Worm (Caenorhabditis elegans) whole organism, L4 larva: Measurements from ENCODE around the gene cka-1.
A peak's percentile ranks its signal among the peaks of the same experiment; 100 is the strongest.

Source experiments
- F26F4.8 ChIP-seq: fragments of 200-800 bp; sonication (Bioruptor generic); conservative IDR thresholded peaks from 2 replicates; pipeline ENCODE4 v1.3.6; 2022; ENCODE audit warnings: missing genetic modification characterization, missing compliant biosample characterization
- F37D6.2 ChIP-seq: sonication (generic microtip); optimal IDR thresholded peaks from 2 replicates; lab custom pipeline; 2016; ENCODE audit warnings: mild to moderate bottlenecking, missing genetic modification characterization, missing compliant biosample characterization
- Y75B8A.6 ChIP-seq: fragments of 200-800 bp; sonication (Bioruptor generic); IDR thresholded peaks from 2 replicates; pipeline ENCODE4 v1.3.6; 2022; ENCODE audit warnings: missing genetic modification reagents, missing genetic modification characterization, missing compliant biosample characterization
- ZK337.2 ChIP-seq: fragments of 200-800 bp; sonication (Bioruptor generic); IDR thresholded peaks from 2 replicates; pipeline ENCODE4 v1.3.6; 2022; ENCODE audit warnings: missing genetic modification reagents, missing genetic modification characterization, missing compliant biosample characterization
- ZK546.5 ChIP-seq, 2 experiments: sonication (generic microtip); optimal IDR thresholded peaks; 2 replicates each; lab custom pipeline; 2017; ENCODE audit warnings: missing biosample characterization in 2 of 2, missing genetic modification characterization in 2 of 2
- aha-1 ChIP-seq: fragments of 150-350 bp; peaks from one replicate; lab custom pipeline; 2014; ENCODE audit warnings: missing biosample characterization, missing genetic modification characterization
- aly-2 ChIP-seq: sonication (generic microtip); optimal IDR thresholded peaks from 2 replicates; lab custom pipeline; 2018; ENCODE audit warnings: missing biosample characterization, missing genetic modification characterization
- attf-4 ChIP-seq: sonication (generic microtip); optimal IDR thresholded peaks from 3 replicates; lab custom pipeline; 2017; ENCODE audit warnings: missing biosample characterization, missing genetic modification characterization
- ceh-28 ChIP-seq: fragments of 150-350 bp; optimal IDR thresholded peaks from 2 replicates; lab custom pipeline; 2014; ENCODE audit warnings: missing biosample characterization, missing genetic modification reagents, missing genetic modification characterization
- daf-12 ChIP-seq: fragments of 150-350 bp; optimal IDR thresholded peaks from 2 replicates; lab custom pipeline; 2014; ENCODE audit warnings: missing biosample characterization, missing genetic modification reagents, missing genetic modification characterization
- daf-16 ChIP-seq, 3 experiments: sonication (generic microtip); optimal IDR thresholded peaks; 2 replicates each; lab custom pipeline; 2016 to 2017; ENCODE audit warnings: missing genetic modification characterization in 3 of 3, missing genetic modification reagents in 3 of 3, mild to moderate bottlenecking in 2 of 3, missing compliant biosample characterization in 2 of 3, missing biosample characterization in 1 of 3, moderate library complexity in 1 of 3
- daf-19 ChIP-seq: fragments of 200-800 bp; sonication (Bioruptor generic); conservative IDR thresholded peaks from 2 replicates; pipeline ENCODE4 v1.3.6; 2022; ENCODE audit warnings: missing genetic modification characterization, missing compliant biosample characterization
- dmd-9 ChIP-seq: fragments of 200-800 bp; sonication (Bioruptor generic); IDR thresholded peaks from 2 replicates; pipeline ENCODE4 v1.3.6; 2022; ENCODE audit warnings: missing genetic modification reagents, missing genetic modification characterization, missing compliant biosample characterization
- duxl-1 ChIP-seq: sonication (generic microtip); optimal IDR thresholded peaks from 2 replicates; lab custom pipeline; 2016; ENCODE audit warnings: mild to moderate bottlenecking, missing genetic modification characterization, moderate library complexity, missing compliant biosample characterization; ENCODE audit not compliant: poor library complexity
- dve-1 ChIP-seq: sonication (generic microtip); optimal IDR thresholded peaks from 2 replicates; lab custom pipeline; 2017; ENCODE audit warnings: antibody characterized with exemption, mild to moderate bottlenecking, missing genetic modification characterization, missing compliant biosample characterization; ENCODE audit not compliant: insufficient read depth
- egl-27 ChIP-seq: sonication (generic microtip); optimal IDR thresholded peaks from 3 replicates; lab custom pipeline; 2017; ENCODE audit warnings: missing biosample characterization, missing genetic modification reagents, missing genetic modification characterization
- fkh-10 ChIP-seq: fragments of 150-350 bp; optimal IDR thresholded peaks from 2 replicates; lab custom pipeline; 2014; ENCODE audit warnings: missing biosample characterization, missing genetic modification reagents, missing genetic modification characterization
- hif-1 ChIP-seq, 2 experiments: sonication (generic microtip); optimal IDR thresholded peaks; 2 replicates each; lab custom pipeline; 2016 to 2017; ENCODE audit warnings: missing compliant biosample characterization in 2 of 2, missing genetic modification characterization in 2 of 2, missing genetic modification reagents in 2 of 2, missing genotype in 2 of 2, mild to moderate bottlenecking in 1 of 2
- hlh-30 ChIP-seq: sonication (generic microtip); optimal IDR thresholded peaks from 2 replicates; lab custom pipeline; 2017; ENCODE audit warnings: antibody characterized with exemption, mild to moderate bottlenecking, missing genetic modification characterization, missing compliant biosample characterization; ENCODE audit not compliant: insufficient read depth
- jun-1 ChIP-seq: fragments of 150-350 bp; optimal IDR thresholded peaks from 2 replicates; lab custom pipeline; 2014; ENCODE audit warnings: missing biosample characterization, missing genetic modification reagents, missing genetic modification characterization
- lin-29 ChIP-seq: fragments of 200-800 bp; sonication (Bioruptor generic); IDR thresholded peaks from 2 replicates; pipeline ENCODE4 v1.3.6; 2022; ENCODE audit warnings: missing genetic modification reagents, missing genetic modification characterization, missing compliant biosample characterization
- lsy-2 ChIP-seq, 2 experiments: fragments of 150-350 bp in 1 of 2; sonication (generic microtip) in 1 of 2; optimal IDR thresholded peaks; 2 replicates each; lab custom pipeline; 2014 to 2017; ENCODE audit warnings: missing biosample characterization in 2 of 2, missing genetic modification characterization in 2 of 2
- madf-5 ChIP-seq, 2 experiments: fragments of 200-800 bp; sonication (Bioruptor generic); IDR thresholded peaks; 2 replicates each; pipeline ENCODE4 v1.3.6; 2022; ENCODE audit warnings: missing compliant biosample characterization in 2 of 2, missing genetic modification characterization in 2 of 2
- madf-9 ChIP-seq: fragments of 200-800 bp; sonication (Bioruptor generic); conservative IDR thresholded peaks from 2 replicates; pipeline ENCODE4 v1.3.6; 2022; ENCODE audit warnings: missing genetic modification reagents, missing genetic modification characterization, missing compliant biosample characterization
- mdl-1 ChIP-seq, 2 experiments: fragments of 150-350 bp in 1 of 2; sonication (generic microtip) in 1 of 2; optimal IDR thresholded peaks; 2 replicates each; lab custom pipeline; 2014 to 2017; ENCODE audit warnings: missing biosample characterization in 2 of 2, missing genetic modification characterization in 2 of 2
- mep-1 ChIP-seq: fragments of 150-350 bp; sonication (generic microtip); optimal IDR thresholded peaks from 3 replicates; lab custom pipeline; 2014; ENCODE audit warnings: missing biosample characterization, missing genetic modification characterization
- mes-2 ChIP-seq: sonication (generic microtip); optimal IDR thresholded peaks from 2 replicates; lab custom pipeline; 2016; ENCODE audit warnings: missing genotype, mild to moderate bottlenecking, missing genetic modification characterization, missing compliant biosample characterization; ENCODE audit not compliant: poor library complexity, severe bottlenecking
- mxl-3 ChIP-seq: fragments of 200-800 bp; sonication (Bioruptor generic); optimal IDR thresholded peaks from 2 replicates; lab custom pipeline; 2018; ENCODE audit warnings: mild to moderate bottlenecking, missing genetic modification characterization, missing compliant biosample characterization
- nhr-11 ChIP-seq: fragments of 150-350 bp; optimal IDR thresholded peaks from 2 replicates; lab custom pipeline; 2014; ENCODE audit warnings: missing biosample characterization, missing genetic modification characterization
- nhr-28 ChIP-seq: fragments of 150-350 bp; optimal IDR thresholded peaks from 2 replicates; lab custom pipeline; 2014; ENCODE audit warnings: missing biosample characterization, missing genetic modification characterization
- nhr-6 ChIP-seq: fragments of 150-350 bp; optimal IDR thresholded peaks from 2 replicates; lab custom pipeline; 2014; ENCODE audit warnings: missing biosample characterization, missing genetic modification characterization
- sdz-12 ChIP-seq: fragments of 200-800 bp; sonication (Bioruptor generic); optimal IDR thresholded peaks from 2 replicates; lab custom pipeline; 2018; ENCODE audit warnings: mild to moderate bottlenecking, missing genetic modification characterization, missing compliant biosample characterization
- set-16 ChIP-seq: fragments of 200-800 bp; sonication (Bioruptor generic); IDR thresholded peaks from 2 replicates; pipeline ENCODE4 v1.3.6; 2022; ENCODE audit warnings: missing genetic modification reagents, missing genetic modification characterization, missing compliant biosample characterization
- skn-1 ChIP-seq: fragments of 150-350 bp; optimal IDR thresholded peaks from 2 replicates; lab custom pipeline; 2014; ENCODE audit warnings: missing biosample characterization, missing genetic modification characterization
- spr-1 ChIP-seq: sonication (generic microtip); optimal IDR thresholded peaks from 2 replicates; lab custom pipeline; 2016; ENCODE audit warnings: mild to moderate bottlenecking, missing genetic modification characterization, missing compliant biosample characterization
- spr-3 ChIP-seq: fragments of 200-800 bp; sonication (Bioruptor generic); optimal IDR thresholded peaks from 2 replicates; lab custom pipeline; 2018; ENCODE audit warnings: mild to moderate bottlenecking, missing genetic modification characterization, missing compliant biosample characterization
- tag-97 ChIP-seq: fragments of 200-800 bp; sonication (Bioruptor generic); IDR thresholded peaks from 2 replicates; pipeline ENCODE4 v1.3.6; 2022; ENCODE audit warnings: missing genetic modification characterization, missing compliant biosample characterization
- unc-130 ChIP-seq: sonication (generic microtip); optimal IDR thresholded peaks from 2 replicates; lab custom pipeline; 2016; ENCODE audit warnings: missing genetic modification reagents, missing genetic modification characterization, missing compliant biosample characterization
- unc-62 ChIP-seq, 3 experiments: fragments of 150-350 bp in 1 of 3; sonication (generic microtip); optimal IDR thresholded peaks in 2 of 3; peaks in 1 of 3; 1 replicate in 1 of 3; 2 replicates in 2 of 3; lab custom pipeline; 2014 to 2017; ENCODE audit warnings: missing biosample characterization in 3 of 3, missing genetic modification characterization in 3 of 3, missing genetic modification reagents in 3 of 3, missing genotype in 1 of 3
- zag-1 ChIP-seq: fragments of 150-350 bp; optimal IDR thresholded peaks from 2 replicates; lab custom pipeline; 2014; ENCODE audit warnings: missing biosample characterization, missing genetic modification characterization
- zfp-2 ChIP-seq: sonication (generic microtip); optimal IDR thresholded peaks from 2 replicates; lab custom pipeline; 2016; ENCODE audit warnings: mild to moderate bottlenecking, missing genetic modification characterization, missing compliant biosample characterization
- ztf-11 ChIP-seq: fragments of 150-350 bp; optimal IDR thresholded peaks from 2 replicates; lab custom pipeline; 2014; ENCODE audit warnings: missing biosample characterization, missing genetic modification characterization
- ztf-7 ChIP-seq: fragments of 150-350 bp; optimal IDR thresholded peaks from 2 replicates; lab custom pipeline; 2014; ENCODE audit warnings: missing biosample characterization, missing genetic modification characterization

The cka-1 gene

ce11 chrIV:9727217-9727616, 10.2 kb downstream of the cka-1 start:
- TF ChIP-seq unc-62 (GFP tag; optimal IDR thresholded peaks at IDR 0.05 in 1 of 2; lab: Kevin White, UChicago) = peak in 1 of 2 experiments; percentile 91
- TF ChIP-seq unc-62 (tag; optimal IDR thresholded peaks at IDR 0.05; lab: Kevin White, UChicago) = no peak
- no peak for TF ChIP-seq nhr-28
- TF ChIP-seq, all 104 proteins: peak for 1

ce11 chrIV:9725468-9725985, 11.9 kb downstream of the cka-1 start:
- TF ChIP-seq set-16 (GFP tag; lab: Robert Waterston, UW) = no peak
- no peak for TF ChIP-seq dve-1
- TF ChIP-seq daf-12 (tag; lab: Kevin White, UChicago) = no peak
- no peak for TF ChIP-seq ZK337.2 (GFP tag; lab: Robert Waterston, UW)
- no peak for TF ChIP-seq mes-2
- no peak for TF ChIP-seq F37D6.2 (tag; lab: Kevin White, UChicago)
- no peak for TF ChIP-seq ZK546.5 (tag; optimal IDR thresholded peaks at IDR 0.05; lab: Kevin White, UChicago)
- TF ChIP-seq attf-4 = no peak
- TF ChIP-seq ceh-28 (tag; lab: Kevin White, UChicago) = no peak
- no peak for TF ChIP-seq mxl-3 (GFP tag; lab: Kevin White, UChicago)
- no peak for TF ChIP-seq madf-9 (GFP tag; lab: Robert Waterston, UW)
- no peak for TF ChIP-seq duxl-1 (tag; lab: Kevin White, UChicago)
- no peak for TF ChIP-seq daf-16 (GFP tag; optimal IDR thresholded peaks at IDR 0.05; lab: Kevin White, UChicago)
- TF ChIP-seq daf-16 (tag; optimal IDR thresholded peaks at IDR 0.05; lab: Kevin White, UChicago) = no peak
- no peak for TF ChIP-seq sdz-12 (GFP tag; lab: Kevin White, UChicago)
- TF ChIP-seq aha-1 = peak; percentile 80
- no peak for TF ChIP-seq jun-1 (tag; lab: Kevin White, UChicago)
- TF ChIP-seq daf-19 (GFP tag; lab: Robert Waterston, UW) = no peak
- TF ChIP-seq nhr-11 (tag; lab: Kevin White, UChicago) = peak; percentile 38
- TF ChIP-seq unc-62 (GFP tag; optimal IDR thresholded peaks at IDR 0.05 in 1 of 2; lab: Kevin White, UChicago) = peak in 1 of 2 experiments; percentile 63
- TF ChIP-seq unc-62 (tag; optimal IDR thresholded peaks at IDR 0.05; lab: Kevin White, UChicago) = no peak
- TF ChIP-seq skn-1 = no peak

- no peak for TF ChIP-seq aly-2
- no peak for TF ChIP-seq set-16 (GFP tag; lab: Robert Waterston, UW)
- no peak for TF ChIP-seq nhr-11 (tag; lab: Kevin White, UChicago)
- TF ChIP-seq hif-1 (tag; optimal IDR thresholded peaks at IDR 0.05; lab: Kevin White, UChicago) = no peak
- TF ChIP-seq aha-1 = peak; percentile 95
These were observed 12.5 kb downstream of the cka-1 start, which contains the start of the genes nhr-138 and C28D4.18 for ce11 chrIV:9724948-9725347. Gene nhr-138 (plus strand): TSS chrIV:9725251. Gene C28D4.18 (plus strand): TSS chrIV:9725280.

ce11 chrIV:9723185-9723584, 14.2 kb downstream of the cka-1 start:
- TF ChIP-seq skn-1 (no peak), mes-2 (no peak), nhr-28 (no peak), fkh-10 (GFP tag; lab: Kevin White, UChicago) (no peak), Y75B8A.6 (GFP tag; lab: Robert Waterston, UW) (no peak), egl-27 (tag; lab: Kevin White, UChicago) (no peak), spr-3 (GFP tag; lab: Kevin White, UChicago) (no peak), tag-97 (GFP tag; lab: Robert Waterston, UW) (no peak), set-16 (GFP tag; lab: Robert Waterston, UW) (no peak), ztf-7 (tag; lab: Kevin White, UChicago) (no peak), lin-29 (GFP tag; lab: Robert Waterston, UW) (no peak), zag-1 (tag; lab: Kevin White, UChicago) (no peak), dmd-9 (no peak)

- TF ChIP-seq daf-12 (tag; lab: Kevin White, UChicago) = no peak
- peak; percentile 27 to 84 for TF ChIP-seq mdl-1 (tag; optimal IDR thresholded peaks at IDR 0.05; lab: Kevin White, UChicago)
- TF ChIP-seq nhr-6 = peak; percentile 26
- peak; percentile 62 for TF ChIP-seq hlh-30 (tag; lab: Kevin White, UChicago)
- TF ChIP-seq spr-1 (tag; lab: Kevin White, UChicago) = no peak
- peak; percentile 70 to 79 for TF ChIP-seq lsy-2 (tag; optimal IDR thresholded peaks at IDR 0.05; lab: Kevin White, UChicago)
- no peak for TF ChIP-seq F26F4.8
- TF ChIP-seq daf-19 (GFP tag; lab: Robert Waterston, UW) = no peak
- TF ChIP-seq mep-1 (tag; lab: Kevin White, UChicago) = peak; percentile 83
- TF ChIP-seq ztf-11 (tag; lab: Kevin White, UChicago) = no peak
- no peak for TF ChIP-seq zfp-2 (tag; lab: Kevin White, UChicago)
- TF ChIP-seq nhr-28 = peak; percentile 94
- no peak for TF ChIP-seq madf-5 (GFP tag; IDR thresholded peaks at IDR 0.05; lab: Robert Waterston, UW)
- TF ChIP-seq unc-130 (GFP tag; lab: Kevin White, UChicago) = no peak
These were observed 19.0 kb downstream of the cka-1 start for ce11 chrIV:9718396-9718795.
